Worm (Caenorhabditis elegans) whole organism, dauer: Measurements from ENCODE around the gene lys-3.

ENCODE experiments used
- unc-62 ChIP-seq: sonication (generic microtip); optimal IDR thresholded peaks from 2 replicates; lab custom pipeline; 2017; ENCODE audit warnings: missing biosample characterization, missing genetic modification reagents, missing genetic modification characterization

Gene lys-3

DNA sequence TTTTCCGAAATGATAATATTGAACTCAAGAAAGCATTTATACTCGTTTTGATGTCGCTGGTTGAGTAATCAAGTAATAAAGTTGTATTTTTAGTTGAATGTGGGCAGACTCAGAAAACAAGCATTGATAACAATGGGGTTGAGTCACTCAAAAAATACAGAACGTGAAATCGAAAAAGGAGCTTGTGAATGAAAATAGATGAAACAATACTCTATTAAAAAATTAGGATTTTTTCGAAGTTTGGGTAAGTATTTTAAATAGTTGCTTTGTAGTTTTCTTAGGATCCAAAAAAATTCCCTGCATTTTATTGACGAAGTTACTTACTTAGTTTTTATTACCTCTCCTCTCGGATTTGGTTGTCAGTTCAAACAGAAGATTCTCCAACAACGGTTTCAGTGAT lies at the start of gene lys-3:
lys-3 (minus strand) TSS at position 101 of the 400 bp plus-strand sequence.
- TF ChIP-seq unc-62 (GFP tag; lab: Kevin White, UChicago): no peak

DNA sequence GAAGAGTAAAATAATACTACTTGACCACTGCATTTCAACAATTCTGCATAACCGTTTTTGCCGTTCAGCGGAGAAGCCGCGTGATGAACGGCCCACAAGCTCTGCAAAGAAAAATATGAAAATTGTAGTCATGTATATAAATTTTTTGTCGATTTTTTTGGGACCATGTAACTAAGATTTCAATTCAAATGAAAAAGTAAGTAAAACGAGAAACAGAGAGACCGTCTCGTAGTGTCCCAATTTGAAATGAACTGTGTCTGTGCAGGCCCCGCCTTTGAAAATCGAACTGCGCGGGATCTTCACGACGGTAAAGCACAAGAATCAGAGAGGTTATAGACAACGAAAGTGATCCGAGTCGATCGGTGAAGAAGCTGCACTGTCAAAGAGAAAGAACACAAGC lies 48.7 kb upstream of the lys-3 start, which contains the start of gene crm-1:
crm-1 (minus strand) TSS at position 101 of the 400 bp plus-strand sequence.
- TF ChIP-seq unc-62 (GFP tag; lab: Kevin White, UChicago): no peak

DNA sequence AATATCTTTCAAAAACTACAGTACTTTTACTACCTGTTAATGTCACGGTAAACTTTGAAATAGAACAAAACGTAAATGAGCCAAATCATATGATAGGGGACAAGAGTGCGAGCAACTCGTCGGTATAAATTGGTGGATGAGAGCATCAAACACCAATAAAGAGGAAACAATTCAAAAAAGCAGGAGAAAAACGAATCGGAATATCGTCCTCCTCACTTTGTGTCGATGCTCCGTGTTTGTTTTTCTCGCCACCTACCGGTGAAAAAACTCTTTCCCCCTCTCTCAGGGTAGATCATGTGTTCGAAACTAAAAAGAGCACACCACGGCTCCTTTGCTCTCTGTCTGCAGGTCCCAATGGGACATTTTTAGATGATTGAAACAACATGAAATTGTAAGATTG lies 44.7 kb upstream of the lys-3 start:
- no peak for TF ChIP-seq unc-62 (GFP tag; lab: Kevin White, UChicago)

DNA sequence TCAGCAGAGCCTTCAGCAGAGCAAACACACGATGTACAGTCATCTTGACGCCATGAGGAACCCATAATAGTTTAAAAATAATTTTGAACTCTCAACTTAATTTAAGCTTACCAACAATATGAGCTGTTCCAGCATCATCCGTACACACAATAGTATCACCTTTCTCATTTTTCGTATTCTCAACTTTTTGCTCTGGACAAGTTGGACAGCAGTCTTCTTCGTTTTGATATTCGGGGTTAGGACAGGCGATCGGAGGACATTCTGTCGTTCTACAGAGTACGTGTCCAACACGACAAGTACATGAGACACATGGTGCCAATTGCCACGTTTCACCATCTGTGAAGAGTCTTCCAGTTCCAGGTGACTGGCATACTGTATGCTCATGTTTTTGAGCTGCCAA lies 40.2 kb upstream of the lys-3 start:
- TF ChIP-seq unc-62 (GFP tag; lab: Kevin White, UChicago): no peak

DNA sequence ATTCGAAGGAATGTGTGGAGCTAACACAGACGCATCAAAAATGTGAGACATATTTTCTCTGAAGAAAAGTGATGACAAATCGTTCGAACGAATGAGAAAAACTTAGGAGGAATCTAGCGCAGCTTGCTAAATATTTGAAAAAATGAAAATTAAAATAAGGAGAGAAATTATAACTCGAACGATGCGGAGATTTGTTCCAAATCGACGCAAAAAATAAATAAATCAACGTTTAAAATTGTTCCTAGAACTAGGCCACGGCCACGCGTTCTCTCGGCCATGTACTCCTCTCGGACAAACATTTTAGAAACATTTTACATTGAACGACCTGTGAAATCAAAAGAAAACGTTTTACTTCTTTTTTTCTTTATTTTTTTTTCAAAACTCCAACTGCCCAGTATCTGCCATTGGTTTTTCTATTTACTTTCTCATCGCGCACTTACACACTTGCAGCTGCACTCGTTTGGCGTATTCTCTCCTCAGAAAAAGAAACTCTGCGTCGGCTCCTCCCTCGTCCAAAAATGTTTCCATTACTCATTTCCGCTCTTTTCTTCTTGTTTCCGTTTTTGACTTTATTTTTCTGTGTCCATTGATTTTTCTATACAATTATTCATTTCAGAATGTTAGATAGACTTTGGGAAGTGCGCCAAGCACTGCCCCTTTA lies 36.9 kb upstream of the lys-3 start, which contains the start of the genes gna-1 and B0024.13:
gna-1 (minus strand) TSS at position 51 of the 661 bp plus-strand sequence.
B0024.13 (plus strand) TSS at position 611 of the 661 bp plus-strand sequence.
- TF ChIP-seq unc-62 (GFP tag; lab: Kevin White, UChicago): no peak

DNA sequence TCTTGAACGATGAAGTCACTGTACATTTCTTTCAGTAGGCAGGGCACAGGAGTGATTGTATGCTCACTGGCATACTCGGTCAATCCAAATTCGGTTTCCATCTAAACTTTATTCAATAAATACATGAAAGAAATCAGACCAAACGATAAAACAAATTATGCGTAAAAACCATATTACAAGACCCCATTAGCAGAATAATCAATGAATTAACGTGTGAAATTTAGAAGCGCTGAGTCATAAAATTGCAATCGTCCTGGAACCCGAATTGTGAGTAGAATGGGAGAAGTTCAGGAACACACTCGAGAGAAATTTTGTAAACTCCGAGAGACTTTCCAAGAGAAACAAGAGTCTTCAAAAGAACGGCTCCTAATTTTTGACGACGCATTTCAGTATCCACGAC lies 36.1 kb upstream of the lys-3 start, which contains the start of gene B0024.11:
B0024.11 (minus strand) TSS at position 101 of the 400 bp plus-strand sequence.
- TF ChIP-seq unc-62 (GFP tag; lab: Kevin White, UChicago): no peak

DNA sequence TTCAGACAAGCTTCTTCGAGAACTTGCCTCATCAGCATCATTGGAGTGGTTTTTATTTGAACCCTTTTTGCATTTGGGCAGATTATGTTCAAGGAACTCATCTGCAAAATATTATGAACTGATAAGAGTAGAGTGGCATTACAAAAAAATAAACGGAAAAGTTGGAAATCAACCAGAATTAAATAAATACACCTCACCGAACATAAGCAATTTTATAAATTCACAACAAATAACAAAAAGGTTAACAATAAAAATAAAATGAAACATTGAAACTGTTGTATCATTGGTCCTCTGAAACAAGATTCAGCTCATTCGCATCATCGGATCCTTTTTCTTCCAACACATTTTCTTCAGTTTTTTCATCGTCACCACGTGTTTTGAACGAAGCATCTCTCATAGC lies 34.0 kb upstream of the lys-3 start, which contains the start of gene asps-1:
asps-1 (minus strand) TSS at position 101 of the 400 bp plus-strand sequence.
- TF ChIP-seq unc-62 (GFP tag; lab: Kevin White, UChicago): no peak

DNA sequence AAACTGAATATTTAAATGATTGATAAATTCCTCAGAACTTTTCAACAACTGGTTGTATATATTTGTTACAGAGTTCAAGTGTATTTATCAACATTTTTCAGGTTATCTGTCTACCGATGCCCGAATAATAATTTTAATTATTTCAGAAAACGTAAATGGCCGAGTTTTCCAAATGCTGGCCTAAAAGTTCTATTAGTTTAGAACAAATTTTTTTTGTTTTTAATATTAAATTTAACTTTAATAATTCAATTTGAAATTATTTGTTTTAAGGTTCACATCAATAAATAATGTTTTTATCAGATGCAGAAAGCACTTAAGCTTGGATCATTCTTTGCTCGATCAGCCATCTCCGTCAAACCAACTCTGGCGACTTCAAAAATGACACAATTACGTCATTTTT lies 31.0 kb upstream of the lys-3 start, which contains the start of gene trx-2:
trx-2 (plus strand) TSS at position 301 of the 400 bp plus-strand sequence.
- no peak for TF ChIP-seq unc-62 (GFP tag; lab: Kevin White, UChicago)

DNA sequence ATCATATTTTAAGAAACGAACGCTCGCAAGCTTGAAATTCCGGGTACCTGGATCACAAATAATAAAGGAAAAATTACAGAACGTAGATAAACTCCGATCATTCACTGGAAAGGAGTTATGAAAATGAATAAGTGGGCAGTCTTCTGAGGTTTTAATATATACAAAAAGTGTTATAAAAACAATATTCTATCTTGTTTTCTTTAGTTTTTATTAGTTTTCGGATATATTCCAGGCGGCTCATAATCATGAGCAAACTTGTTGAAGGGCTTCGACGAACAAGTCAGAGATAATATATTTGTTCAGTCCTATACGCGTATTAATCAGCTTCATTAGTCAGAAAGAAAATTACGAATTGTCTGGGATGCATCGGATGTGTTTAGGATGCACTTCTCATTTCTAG lies 30.6 kb upstream of the lys-3 start, which contains the start of gene gcy-6:
gcy-6 (minus strand) TSS at position 101 of the 400 bp plus-strand sequence.
- TF ChIP-seq unc-62 (GFP tag; lab: Kevin White, UChicago): no peak

DNA sequence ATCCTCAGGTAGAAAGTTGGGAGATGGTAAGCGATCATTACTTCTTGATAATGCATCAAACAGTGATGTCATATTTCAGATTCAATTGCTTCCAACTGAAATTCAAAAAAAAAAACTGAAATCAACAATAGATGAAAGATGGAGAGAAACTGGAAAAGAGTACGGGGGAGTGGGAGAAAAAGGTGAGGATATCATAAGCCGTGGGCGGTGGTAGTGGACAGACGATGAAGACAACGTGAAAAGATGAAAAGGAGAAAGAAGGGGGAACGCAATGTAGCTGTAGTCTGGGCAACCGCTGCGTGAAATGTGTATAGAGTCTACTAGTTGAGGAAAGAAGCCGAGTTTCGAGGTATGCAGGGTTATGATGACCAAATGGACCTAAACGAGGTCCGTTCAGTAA lies 23.9 kb upstream of the lys-3 start, which contains the start of gene che-12:
che-12 (minus strand) TSS at position 101 of the 400 bp plus-strand sequence.
- no peak for TF ChIP-seq unc-62 (GFP tag; lab: Kevin White, UChicago)

DNA sequence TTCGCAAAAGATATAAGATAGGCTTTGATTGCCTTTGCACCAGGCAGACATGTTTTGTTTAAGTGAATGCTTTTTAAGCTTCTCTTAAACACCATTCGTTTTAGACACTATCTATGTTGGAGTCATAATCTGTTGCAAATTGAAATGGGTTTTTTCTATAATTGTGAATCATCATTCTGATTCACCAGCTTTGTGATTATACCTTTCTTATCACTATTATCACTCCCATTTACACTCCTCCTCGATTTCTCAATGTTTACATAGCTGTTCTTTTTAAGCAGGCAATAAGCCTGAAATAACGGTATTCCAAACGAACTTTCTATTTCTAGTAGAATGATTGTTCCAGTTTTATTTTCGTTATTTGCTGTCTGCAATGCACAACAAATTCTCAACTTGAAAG lies 13.8 kb upstream of the lys-3 start, which contains the start of gene B0024.4:
B0024.4 (plus strand) TSS at position 301 of the 400 bp plus-strand sequence.
- no peak for TF ChIP-seq unc-62 (GFP tag; lab: Kevin White, UChicago)

DNA sequence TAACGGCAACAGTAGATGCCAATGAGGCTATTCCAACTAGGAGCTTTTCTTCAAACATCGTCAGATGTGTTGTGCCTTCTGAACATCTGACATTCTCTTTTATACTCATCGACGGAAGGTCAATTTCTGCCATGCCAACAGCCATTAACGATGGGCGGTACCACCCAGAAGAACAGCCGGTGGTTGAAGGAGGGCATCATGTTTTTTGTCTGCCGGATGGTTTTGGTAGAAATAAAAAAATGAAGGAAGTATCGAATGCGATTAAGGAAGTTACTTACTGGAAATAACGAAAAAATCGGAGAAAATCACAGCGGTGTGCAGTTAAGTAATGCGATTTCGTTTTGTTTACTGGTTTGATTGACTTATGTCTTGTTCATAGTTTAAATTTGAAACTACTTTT lies 11.2 kb upstream of the lys-3 start, which contains the start of gene col-150:
col-150 (minus strand) TSS at position 101 of the 400 bp plus-strand sequence.
- TF ChIP-seq unc-62 (GFP tag; lab: Kevin White, UChicago): no peak

DNA sequence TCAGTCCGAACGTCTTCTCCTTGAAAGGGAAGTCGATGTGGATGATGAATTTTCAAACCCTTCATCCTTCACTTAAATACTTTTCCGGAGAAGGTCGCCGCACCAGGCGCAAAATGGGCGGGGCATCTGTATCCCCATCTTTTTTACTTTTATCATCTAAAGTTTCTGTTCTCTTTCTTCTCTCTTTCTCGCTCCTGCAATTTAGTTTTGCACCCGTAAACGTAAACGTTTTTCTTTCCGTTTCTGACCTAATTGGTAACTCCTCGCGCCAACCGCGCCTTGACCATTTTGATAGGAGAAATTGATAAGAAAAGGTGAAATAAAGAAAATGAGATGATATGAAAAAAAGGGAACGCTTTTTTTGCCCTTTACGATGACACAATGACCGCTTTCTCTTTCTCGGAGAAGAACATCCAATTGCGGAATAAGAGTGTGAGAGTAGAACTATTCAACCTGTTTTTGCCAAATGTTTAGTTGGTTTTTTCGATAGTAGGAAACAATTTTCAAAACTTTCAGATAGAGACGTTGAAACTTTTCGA lies 9.5 kb upstream of the lys-3 start, which contains the start of gene col-149:
col-149 (minus strand) TSS at position 51 of the 539 bp plus-strand sequence.
- no peak for TF ChIP-seq unc-62 (GFP tag; lab: Kevin White, UChicago)

DNA sequence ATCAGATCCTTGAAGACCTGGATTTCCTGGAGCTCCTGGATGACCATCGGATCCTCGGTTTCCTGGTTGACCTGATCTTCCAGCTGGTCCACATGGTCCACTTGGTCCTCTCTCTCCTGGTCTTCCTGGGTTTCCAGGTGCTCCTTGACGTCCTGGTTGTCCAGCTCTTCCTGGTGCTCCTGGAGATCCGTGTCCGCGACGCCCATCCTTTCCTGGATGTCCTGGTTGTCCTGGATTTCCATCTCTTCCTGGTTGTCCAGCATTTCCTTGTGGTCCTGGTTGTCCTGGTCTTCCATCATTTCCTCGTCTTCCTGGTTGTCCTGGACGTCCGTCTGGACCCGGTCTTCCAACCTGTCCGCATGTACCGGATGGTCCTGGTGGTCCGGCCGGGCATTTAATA lies 8.5 kb upstream of the lys-3 start:
- TF ChIP-seq unc-62 (GFP tag; lab: Kevin White, UChicago): no peak

DNA sequence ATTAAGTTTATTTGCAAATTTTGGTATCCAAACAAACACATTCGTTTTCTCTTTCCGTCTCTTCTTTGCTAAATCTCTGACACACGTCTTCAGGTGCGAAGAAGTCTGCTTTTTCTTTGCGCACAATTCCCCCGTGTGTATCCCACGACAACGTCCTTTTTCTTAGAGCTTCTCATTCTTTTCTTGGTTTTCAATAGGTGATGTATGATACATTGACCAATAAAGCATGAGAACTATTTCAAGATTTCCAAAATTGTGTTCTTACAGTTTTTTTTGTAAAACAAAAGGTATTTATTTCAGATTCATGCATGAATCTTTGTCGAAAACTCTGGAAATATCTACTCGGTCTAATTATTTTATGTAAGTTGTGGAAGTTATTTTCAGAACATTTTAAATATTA lies 6.4 kb upstream of the lys-3 start, which contains the start of gene B0024.15:
B0024.15 (plus strand) TSS at position 301 of the 400 bp plus-strand sequence.
- no peak for TF ChIP-seq unc-62 (GFP tag; lab: Kevin White, UChicago)

DNA sequence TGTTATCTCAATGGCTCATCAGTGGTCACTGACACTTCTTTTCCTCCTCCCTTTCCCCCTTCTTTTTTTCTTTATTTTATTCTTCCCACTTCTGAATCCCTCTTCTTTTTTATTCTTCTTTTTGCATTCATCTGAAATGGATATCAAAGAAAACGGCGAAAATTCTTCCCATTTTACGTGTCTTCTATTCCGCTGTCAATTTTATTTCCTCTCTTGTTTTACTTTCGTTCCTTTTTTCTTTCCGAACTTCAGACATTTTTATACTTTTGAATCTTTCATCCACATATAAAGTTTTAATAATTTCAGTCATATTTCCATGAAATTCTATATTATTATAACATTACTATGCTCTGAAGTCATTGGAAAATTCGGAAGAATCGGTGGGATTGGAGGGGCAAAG lies 3.9 kb upstream of the lys-3 start, which contains the start of gene B0024.3:
B0024.3 (plus strand) TSS at position 301 of the 400 bp plus-strand sequence.
- no peak for TF ChIP-seq unc-62 (GFP tag; lab: Kevin White, UChicago)
